Worm (Caenorhabditis elegans): ENCODE data around the gene C08E3.1.

DNA sequence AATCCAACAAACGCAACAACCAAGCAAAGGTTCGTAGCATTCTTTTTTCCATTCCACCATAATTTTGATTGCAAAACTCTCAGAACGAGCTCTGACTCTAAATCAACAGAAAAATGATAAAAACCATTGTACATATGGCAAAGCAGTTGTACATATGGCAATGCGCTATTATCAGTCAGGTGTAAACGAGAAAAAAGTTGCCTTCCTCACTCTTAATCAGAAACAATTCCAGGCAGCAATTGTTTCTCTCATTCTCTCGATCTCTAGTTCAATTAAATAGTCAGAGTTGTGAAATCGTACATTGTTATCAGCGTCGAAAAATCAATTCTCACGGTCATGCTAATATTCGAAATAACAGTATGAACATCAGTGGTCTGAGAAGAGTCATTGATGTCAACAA, 11.8 kb upstream of the C08E3.1 start:
- no peak for TF ChIP-seq unc-62 (GFP tag; optimal IDR thresholded peaks at IDR 0.05)
- no peak for TF ChIP-seq mep-1 (tag; optimal IDR thresholded peaks at IDR 0.05)
- TF ChIP-seq elt-3 (tag; optimal IDR thresholded peaks at IDR 0.05) = no peak
- no peak for TF ChIP-seq ztf-4 (tag; optimal IDR thresholded peaks at IDR 0.05)
- no peak for TF ChIP-seq hpl-2 (GFP tag; optimal IDR thresholded peaks at IDR 0.05)
- no peak for TF ChIP-seq nhr-76 (tag; optimal IDR thresholded peaks at IDR 0.05)
- TF ChIP-seq snpc-4 (tag; optimal IDR thresholded peaks at IDR 0.05) = no peak
- TF ChIP-seq fkh-10 (GFP tag; optimal IDR thresholded peaks at IDR 0.05) = no peak
